Worm (Caenorhabditis elegans): ENCODE results near the gene C32B5.18.

DNA sequence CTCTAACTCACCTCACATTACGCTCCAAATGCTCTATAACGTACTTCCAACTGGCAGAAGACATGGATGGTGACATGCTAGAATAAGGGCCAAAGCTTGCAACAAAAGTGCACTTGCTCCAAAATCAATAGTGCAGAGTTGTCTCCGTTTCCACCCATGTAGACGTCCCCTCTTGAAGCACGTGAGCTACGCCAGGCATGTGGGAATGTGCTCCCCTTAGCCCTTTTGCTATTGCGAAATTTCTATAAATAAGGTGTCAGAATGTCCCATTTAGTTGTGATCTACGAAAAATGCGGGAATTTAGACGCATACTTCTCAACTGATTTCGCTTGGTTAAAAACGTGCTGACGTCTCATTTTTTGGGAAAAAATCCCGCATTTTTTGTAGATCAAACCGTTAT lies 9.9 kb upstream of the C32B5.18 start:
- TF ChIP-seq ama-1 (optimal IDR thresholded peaks at IDR 0.05) (no peak), nhr-84 (tag; optimal IDR thresholded peaks at IDR 0.05) (no peak), sup-37 (GFP tag; optimal IDR thresholded peaks at IDR 0.05) (no peak), mef-2 (tag; optimal IDR thresholded peaks at IDR 0.05) (no peak), unc-62 (GFP tag; optimal IDR thresholded peaks at IDR 0.05) (no peak), mdl-1 (tag; optimal IDR thresholded peaks at IDR 0.05) (no peak)

Data from whole organism, L1 larva.